Fruit fly (Drosophila melanogaster) whole organism, wandering third instar larva: ENCODE data around the gene qjt.

Experiments
- CrebA ChIP-seq: fragments of 200-800 bp; sonication (Bioruptor generic); optimal IDR thresholded peaks from 2 replicates; lab custom pipeline; 2016; ENCODE audit warnings: missing biosample characterization, mild to moderate bottlenecking, missing genetic modification characterization, borderline replicate concordance
- Dfd ChIP-seq: fragments of >200 bp; optimal IDR thresholded peaks from 2 replicates; lab custom pipeline; 2017; ENCODE audit warnings: missing biosample characterization, missing genetic modification characterization
- Hr78 ChIP-seq: fragments of >200 bp; optimal IDR thresholded peaks from 2 replicates; lab custom pipeline; 2017; ENCODE audit warnings: missing biosample characterization, missing genetic modification characterization
- OdsH ChIP-seq: fragments of 200-800 bp; sonication (Bioruptor generic); optimal IDR thresholded peaks from 2 replicates; lab custom pipeline; 2016; ENCODE audit warnings: missing biosample characterization, mild to moderate bottlenecking, missing genetic modification characterization
- Vsx2 ChIP-seq: fragments of 200-300, 225-300 bp; sonication (Bioruptor generic); optimal IDR thresholded peaks from 2 replicates; lab custom pipeline; 2018; ENCODE audit warnings: missing biosample characterization, missing genetic modification characterization; ENCODE audit not compliant: partially characterized antibody
- lola ChIP-seq: fragments of >200 bp; optimal IDR thresholded peaks from 2 replicates; lab custom pipeline; 2017; ENCODE audit warnings: missing biosample characterization, missing genetic modification characterization
- pan ChIP-seq: fragments of >200 bp; optimal IDR thresholded peaks from 2 replicates; lab custom pipeline; 2017
- psq ChIP-seq: fragments of 200-800 bp; sonication (Bioruptor generic); optimal IDR thresholded peaks from 3 replicates; lab custom pipeline; 2017; ENCODE audit warnings: missing biosample characterization, mild to moderate bottlenecking, missing genetic modification characterization, moderate library complexity
- usp ChIP-seq: fragments of >200 bp; optimal IDR thresholded peaks from 2 replicates; lab custom pipeline; 2017; ENCODE audit warnings: missing biosample characterization, missing genetic modification characterization

dm6 chr3L:17485280-17485792 lies 6.4 kb downstream of the qjt start:
- TF ChIP-seq psq (GFP tag; lab: Kevin White, UChicago) (peak; percentile 40), lola (no peak), CrebA (no peak), OdsH (GFP tag; lab: Kevin White, UChicago) (peak; percentile 28), usp (no peak), Hr78 (GFP tag; lab: Kevin White, UChicago) (no peak), Dfd (GFP tag; lab: Kevin White, UChicago) (no peak), Vsx2 (GFP tag; lab: Kevin White, UChicago) (no peak), pan (lab: Kevin White, UChicago) (no peak)
